Fruit fly (Drosophila melanogaster): ENCODE data around the gene Oseg1.

- TF ChIP-seq CG8478 (optimal IDR thresholded peaks at IDR 0.05) (no peak), CTCF (optimal IDR thresholded peaks at IDR 0.05) (no peak)
Observed at dm6 chr3L:8448517-8448889, 35.9 kb upstream of the Oseg1 start.

Measured in S2 (cell line).